Fruit fly (Drosophila melanogaster) whole organism, adult: ENCODE measurements around the gene CG9673.

Experiments used
- CG11617 ChIP-seq: fragments of 200-800 bp; sonication (Bioruptor generic); optimal IDR thresholded peaks from 2 replicates; lab custom pipeline; 2017; ENCODE audit warnings: mild to moderate bottlenecking, missing biosample characterization, missing genetic modification reagents, missing genetic modification characterization
- CG12768 ChIP-seq: fragments of 200-800 bp; sonication (Bioruptor generic); optimal IDR thresholded peaks from 2 replicates; lab custom pipeline; 2017; ENCODE audit warnings: missing biosample characterization, missing genetic modification characterization, mild to moderate bottlenecking, moderate library complexity, missing genetic modification reagents
- CG14711 ChIP-seq: fragments of 200-800 bp; sonication (Bioruptor generic); optimal IDR thresholded peaks from 2 replicates; lab custom pipeline; 2018; ENCODE audit warnings: missing biosample characterization, mild to moderate bottlenecking, missing genetic modification characterization, moderate library complexity
- CG33017 ChIP-seq: fragments of 200-800 bp; sonication (Bioruptor generic); optimal IDR thresholded peaks from 2 replicates; lab custom pipeline; 2018; ENCODE audit warnings: missing biosample characterization, mild to moderate bottlenecking, missing genetic modification characterization, moderate library complexity
- CG5204 ChIP-seq: fragments of 200-800 bp; sonication (Bioruptor generic); optimal IDR thresholded peaks from 2 replicates; lab custom pipeline; 2016; ENCODE audit warnings: missing biosample characterization, missing genetic modification characterization
- CG7045 ChIP-seq: fragments of 200-800 bp; sonication (Bioruptor generic); optimal IDR thresholded peaks from 2 replicates; lab custom pipeline; 2017; ENCODE audit warnings: missing biosample characterization, mild to moderate bottlenecking, missing genetic modification characterization
- Clk ChIP-seq: fragments of 200-800 bp; sonication (Bioruptor generic); optimal IDR thresholded peaks from 2 replicates; lab custom pipeline; 2017; ENCODE audit warnings: missing biosample characterization, missing genetic modification characterization
- Crg-1 ChIP-seq: fragments of 200-800 bp; sonication (Bioruptor generic); optimal IDR thresholded peaks from 2 replicates; lab custom pipeline; 2016; ENCODE audit warnings: missing biosample characterization, missing genetic modification characterization
- Hr96 ChIP-seq: fragments of 200-800 bp; sonication (Bioruptor generic); optimal IDR thresholded peaks from 2 replicates; lab custom pipeline; 2016; ENCODE audit warnings: missing biosample characterization, missing genetic modification characterization
- Mnt ChIP-seq: fragments of 200-800 bp; sonication (Bioruptor generic); optimal IDR thresholded peaks from 2 replicates; lab custom pipeline; 2016; ENCODE audit warnings: missing biosample characterization, mild to moderate bottlenecking, missing genetic modification characterization
- bab1 ChIP-seq: fragments of 200-800 bp; sonication (Bioruptor generic); optimal IDR thresholded peaks from 3 replicates; lab custom pipeline; 2019; ENCODE audit warnings: missing biosample characterization, mild to moderate bottlenecking, missing genetic modification characterization, moderate library complexity
- kay ChIP-seq: fragments of 200-800 bp; sonication (Bioruptor generic); peaks from one replicate; lab custom pipeline; 2016; ENCODE audit warnings: missing biosample characterization, missing genetic modification characterization, borderline replicate concordance
- pad ChIP-seq: fragments of 200-800 bp; sonication (Bioruptor generic); optimal IDR thresholded peaks from 3 replicates; lab custom pipeline; 2017; ENCODE audit warnings: missing biosample characterization, missing genetic modification characterization, mild to moderate bottlenecking, moderate library complexity, missing genetic modification reagents
- tj ChIP-seq: fragments of 200-800 bp; sonication (Bioruptor generic); optimal IDR thresholded peaks from 3 replicates; lab custom pipeline; 2017; ENCODE audit warnings: missing biosample characterization, mild to moderate bottlenecking, missing genetic modification characterization, moderate library complexity

- TF ChIP-seq Mnt (GFP tag; lab: Kevin White, UChicago) (no peak), CG14711 (tag; lab: Kevin White, UChicago) (no peak), CG33017 (tag; lab: Kevin White, UChicago) (no peak), Hr96 (no peak), kay (no peak), tj (GFP tag; lab: Kevin White, UChicago) (no peak), Crg-1 (no peak), CG7045 (GFP tag; lab: Kevin White, UChicago) (no peak), bab1 (no peak), CG12768 (GFP tag; lab: Kevin White, UChicago) (no peak), CG5204 (no peak), pad (GFP tag; lab: Kevin White, UChicago) (no peak), Clk (GFP tag; lab: Kevin White, UChicago) (no peak), CG11617 (GFP tag; lab: Kevin White, UChicago) (no peak)
Observed at dm6 chrX:16676653-16677052, 27.0 kb downstream of the CG9673 start, which contains the start of gene CG13012.
